Fruit fly (Drosophila melanogaster): ENCODE data around the gene CG13069.

dm6 chr3L:16289067-16289466, 23.9 kb downstream of the CG13069 start:
- TF ChIP-seq CG14711 (tag; optimal IDR thresholded peaks at IDR 0.05) (no peak), CG1620 (GFP tag; optimal IDR thresholded peaks at IDR 0.05) (no peak), toe (GFP tag; optimal IDR thresholded peaks at IDR 0.05) (no peak), ovo (GFP tag; optimal IDR thresholded peaks at IDR 0.05) (no peak)

Data from whole organism, adult.